Worm (Caenorhabditis elegans) whole organism, late embryonic: ENCODE results near the gene Y47D7A.17.

Source experiments
- C08G9.2 ChIP-seq: sonication (generic microtip); optimal IDR thresholded peaks from 2 replicates; lab custom pipeline; 2016; ENCODE audit warnings: mild to moderate bottlenecking, missing genetic modification characterization, moderate library complexity, missing compliant biosample characterization
- C38D4.7 ChIP-seq: fragments of 200-800 bp; sonication (Bioruptor generic); optimal IDR thresholded peaks from 2 replicates; lab custom pipeline; 2018; ENCODE audit warnings: mild to moderate bottlenecking, missing genetic modification characterization, moderate library complexity, missing compliant biosample characterization
- F13H6.1 ChIP-seq: sonication (generic microtip); optimal IDR thresholded peaks from 2 replicates; lab custom pipeline; 2016; ENCODE audit warnings: missing genetic modification characterization, missing compliant biosample characterization
- Y22D7AL.16 ChIP-seq: sonication (generic microtip); optimal IDR thresholded peaks from 2 replicates; lab custom pipeline; 2016; ENCODE audit warnings: missing genetic modification characterization, missing compliant biosample characterization
- ama-1 ChIP-seq: fragments of 150-350 bp; optimal IDR thresholded peaks from 2 replicates; lab custom pipeline; 2014
- ceh-14 ChIP-seq: sonication (generic microtip); optimal IDR thresholded peaks from 2 replicates; lab custom pipeline; 2016; ENCODE audit warnings: missing genotype, missing genetic modification characterization, missing compliant biosample characterization
- ceh-19 ChIP-seq: fragments of 200-800 bp; sonication (Bioruptor generic); optimal IDR thresholded peaks from 2 replicates; lab custom pipeline; 2018; ENCODE audit warnings: mild to moderate bottlenecking, missing genetic modification characterization, missing compliant biosample characterization
- ceh-2 ChIP-seq: sonication (generic microtip); optimal IDR thresholded peaks from 2 replicates; lab custom pipeline; 2016; ENCODE audit warnings: missing genotype, missing genetic modification characterization, missing compliant biosample characterization
- ceh-22 ChIP-seq: sonication (generic microtip); optimal IDR thresholded peaks from 2 replicates; lab custom pipeline; 2017; ENCODE audit warnings: missing biosample characterization, missing genetic modification characterization
- ceh-24 ChIP-seq: sonication (generic microtip); optimal IDR thresholded peaks from 2 replicates; lab custom pipeline; 2016; ENCODE audit warnings: mild to moderate bottlenecking, missing genetic modification characterization, missing compliant biosample characterization
- ceh-30 ChIP-seq: fragments of 150-350 bp; optimal IDR thresholded peaks from 2 replicates; lab custom pipeline; 2014; ENCODE audit warnings: missing biosample characterization, missing genetic modification characterization
- ceh-45 ChIP-seq: fragments of 200-800 bp; sonication (Bioruptor generic); IDR thresholded peaks from 2 replicates; pipeline ENCODE4 v1.3.6; 2022; ENCODE audit warnings: missing genetic modification reagents, missing genetic modification characterization, missing compliant biosample characterization
- ceh-48 ChIP-seq: sonication (generic microtip); optimal IDR thresholded peaks from 2 replicates; lab custom pipeline; 2016; ENCODE audit warnings: missing genetic modification characterization, inconsistent platforms, missing compliant biosample characterization
- ceh-9 ChIP-seq: sonication (generic microtip); optimal IDR thresholded peaks from 2 replicates; lab custom pipeline; 2016; ENCODE audit warnings: mild to moderate bottlenecking, missing genetic modification characterization, inconsistent platforms, missing compliant biosample characterization
- che-1 ChIP-seq: sonication (generic microtip); optimal IDR thresholded peaks from 2 replicates; lab custom pipeline; 2016; ENCODE audit warnings: mild to moderate bottlenecking, missing genetic modification characterization, missing compliant biosample characterization
- dmd-4 ChIP-seq: sonication (generic microtip); optimal IDR thresholded peaks from 2 replicates; lab custom pipeline; 2016; ENCODE audit warnings: borderline replicate concordance, missing genetic modification characterization, missing compliant biosample characterization
- dve-1 ChIP-seq: sonication (generic microtip); optimal IDR thresholded peaks from 2 replicates; lab custom pipeline; 2017; ENCODE audit warnings: antibody characterized with exemption, mild to moderate bottlenecking, missing genetic modification characterization, missing compliant biosample characterization
- elt-2 ChIP-seq: sonication (generic microtip); optimal IDR thresholded peaks from 2 replicates; lab custom pipeline; 2016; ENCODE audit warnings: missing genetic modification reagents, missing genetic modification characterization, missing compliant biosample characterization
- elt-4 ChIP-seq: sonication (generic microtip); optimal IDR thresholded peaks from 2 replicates; lab custom pipeline; 2016; ENCODE audit warnings: missing genetic modification characterization, missing compliant biosample characterization
- fkh-10 ChIP-seq: fragments of 150-350 bp; optimal IDR thresholded peaks from 2 replicates; lab custom pipeline; 2014; ENCODE audit warnings: missing biosample characterization, missing genetic modification reagents, missing genetic modification characterization
- gmeb-2 ChIP-seq: sonication (generic microtip); optimal IDR thresholded peaks from 2 replicates; lab custom pipeline; 2016; ENCODE audit warnings: missing genetic modification characterization, inconsistent platforms, missing compliant biosample characterization
- hlh-8 ChIP-seq: sonication (generic microtip); optimal IDR thresholded peaks from 2 replicates; lab custom pipeline; 2016; ENCODE audit warnings: missing genotype, missing genetic modification characterization, missing compliant biosample characterization
- lim-6 ChIP-seq: sonication (generic microtip); optimal IDR thresholded peaks from 2 replicates; lab custom pipeline; 2016; ENCODE audit warnings: missing genetic modification characterization, missing compliant biosample characterization
- lin-11 ChIP-seq: fragments of 200-800 bp; sonication (Bioruptor generic); optimal IDR thresholded peaks from 2 replicates; lab custom pipeline; 2018; ENCODE audit warnings: mild to moderate bottlenecking, missing genetic modification characterization, missing compliant biosample characterization
- madf-2 ChIP-seq: sonication (generic microtip); optimal IDR thresholded peaks from 2 replicates; lab custom pipeline; 2017; ENCODE audit warnings: missing genetic modification characterization, missing compliant biosample characterization
- nhr-232 ChIP-seq: sonication (generic microtip); optimal IDR thresholded peaks from 2 replicates; lab custom pipeline; 2016; ENCODE audit warnings: missing genetic modification characterization, missing compliant biosample characterization
- npax-4 ChIP-seq: sonication (generic microtip); optimal IDR thresholded peaks from 2 replicates; lab custom pipeline; 2016; ENCODE audit warnings: missing genetic modification characterization, missing compliant biosample characterization
- pha-2 ChIP-seq: sonication (generic microtip); optimal IDR thresholded peaks from 2 replicates; lab custom pipeline; 2017; ENCODE audit warnings: mild to moderate bottlenecking, missing genetic modification characterization, missing compliant biosample characterization
- pha-4 ChIP-seq: fragments of 150-350 bp; optimal IDR thresholded peaks from 2 replicates; lab custom pipeline; 2018; ENCODE audit warnings: missing biosample characterization, missing genetic modification reagents, missing genetic modification characterization
- ref-2 ChIP-seq: sonication (generic microtip); optimal IDR thresholded peaks from 2 replicates; lab custom pipeline; 2016; ENCODE audit warnings: missing genetic modification characterization, missing compliant biosample characterization
- sdc-2 ChIP-seq: sonication (generic microtip); optimal IDR thresholded peaks from 2 replicates; lab custom pipeline; 2016; ENCODE audit warnings: missing genotype, missing genetic modification characterization, missing compliant biosample characterization
- sox-2 ChIP-seq: fragments of 200-800 bp; sonication (Bioruptor generic); IDR thresholded peaks from 2 replicates; pipeline ENCODE4 v1.3.6; 2022; ENCODE audit warnings: missing genetic modification reagents, missing genetic modification characterization, missing compliant biosample characterization
- sox-4 ChIP-seq: sonication (generic microtip); optimal IDR thresholded peaks from 2 replicates; lab custom pipeline; 2017; ENCODE audit warnings: mild to moderate bottlenecking, missing genetic modification characterization, inconsistent platforms, missing compliant biosample characterization
- syd-9 ChIP-seq: sonication (generic microtip); optimal IDR thresholded peaks from 2 replicates; lab custom pipeline; 2016; ENCODE audit warnings: mild to moderate bottlenecking, missing genetic modification characterization, moderate library complexity, missing compliant biosample characterization
- tbx-2 ChIP-seq: sonication (generic microtip); optimal IDR thresholded peaks from 2 replicates; lab custom pipeline; 2016; ENCODE audit warnings: missing genetic modification characterization, missing compliant biosample characterization
- tbx-7 ChIP-seq: sonication (generic microtip); optimal IDR thresholded peaks from 2 replicates; lab custom pipeline; 2016; ENCODE audit warnings: missing genotype, missing genetic modification characterization, missing compliant biosample characterization
- unc-3 ChIP-seq, 2 experiments: fragments of 200-800 bp in 1 of 2; sonication (Bioruptor generic) in 1 of 2; sonication (generic microtip) in 1 of 2; conservative IDR thresholded peaks in 1 of 2; optimal IDR thresholded peaks in 1 of 2; 2 replicates each; pipeline versions ENCODE4 v1.3.6 to Lab custom; 2016 to 2022; ENCODE audit warnings: missing compliant biosample characterization in 2 of 2, missing genetic modification characterization in 2 of 2, missing genetic modification reagents in 1 of 2
- unc-55 ChIP-seq: sonication (generic microtip); optimal IDR thresholded peaks from 2 replicates; lab custom pipeline; 2017; ENCODE audit warnings: missing biosample characterization, missing genetic modification reagents, missing genetic modification characterization
- unc-86 ChIP-seq: sonication (generic microtip); optimal IDR thresholded peaks from 2 replicates; lab custom pipeline; 2016; ENCODE audit warnings: missing genetic modification characterization, missing compliant biosample characterization
- zip-5 ChIP-seq: sonication (generic microtip); optimal IDR thresholded peaks from 2 replicates; lab custom pipeline; 2016; ENCODE audit warnings: missing genetic modification characterization, missing compliant biosample characterization

Gene Y47D7A.17

ce11 chrV:4437215-4437614 is 25.6 kb upstream of the Y47D7A.17 start:
- TF ChIP-seq gmeb-2 (no peak), lim-6 (no peak), ceh-30 (tag; lab: Kevin White, UChicago) (no peak), lin-11 (tag; lab: Kevin White, UChicago) (no peak), npax-4 (no peak), elt-4 (tag; lab: Kevin White, UChicago) (no peak)

- TF ChIP-seq pha-2 (tag; lab: Kevin White, UChicago) (no peak), dmd-4 (tag; lab: Kevin White, UChicago) (peak; percentile 39)
Measured at ce11 chrV:4435411-4435981, 23.9 kb upstream of the Y47D7A.17 start, which contains the start of gene Y47D7A.13. Gene Y47D7A.13 (minus strand): TSS chrV:4435927.

- TF ChIP-seq ceh-24 (tag; lab: Kevin White, UChicago): no peak
- TF ChIP-seq, all 69 proteins: peak for 0
Measured at ce11 chrV:4432783-4433237, 21.2 kb upstream of the Y47D7A.17 start, which contains the start of gene Y47D7A.15. Gene Y47D7A.15 (minus strand): TSS chrV:4433187.

ce11 chrV:4429576-4429975 is 18.0 kb upstream of the Y47D7A.17 start, which contains the start of gene Y47D7A.12:
Gene Y47D7A.12 (minus strand): TSS chrV:4429676.
- TF ChIP-seq C08G9.2 (tag; lab: Kevin White, UChicago) (no peak), tbx-2 (tag; lab: Kevin White, UChicago) (no peak), dve-1 (no peak), ceh-2 (tag; lab: Kevin White, UChicago) (no peak)

- TF ChIP-seq npax-4: no peak
- TF ChIP-seq ama-1: no peak
- no peak for TF ChIP-seq pha-2 (tag; lab: Kevin White, UChicago)
- no peak for TF ChIP-seq ceh-14
- TF ChIP-seq syd-9: no peak
- TF ChIP-seq C38D4.7 (GFP tag; lab: Kevin White, UChicago): no peak
- no peak for TF ChIP-seq hlh-8
- TF ChIP-seq sox-4: no peak
- TF ChIP-seq ceh-22 (tag; lab: Kevin White, UChicago): no peak
- no peak for TF ChIP-seq dmd-4 (tag; lab: Kevin White, UChicago)
- TF ChIP-seq sdc-2: no peak
- no peak for TF ChIP-seq unc-55 (GFP tag; lab: Kevin White, UChicago)
- TF ChIP-seq fkh-10 (GFP tag; lab: Kevin White, UChicago): no peak
- no peak for TF ChIP-seq elt-2 (tag; lab: Kevin White, UChicago)
- TF ChIP-seq ceh-19 (GFP tag; lab: Kevin White, UChicago): no peak
- no peak for TF ChIP-seq Y22D7AL.16 (tag; lab: Kevin White, UChicago)
- TF ChIP-seq unc-86 (tag; lab: Kevin White, UChicago): no peak
- no peak for TF ChIP-seq unc-3 (GFP tag; conservative IDR thresholded peaks at IDR 0.05; lab: Robert Waterston, UW)
- TF ChIP-seq unc-3 (tag; optimal IDR thresholded peaks at IDR 0.05; lab: Kevin White, UChicago): no peak
- no peak for TF ChIP-seq tbx-7
Measured at ce11 chrV:4428202-4428601, 16.6 kb upstream of the Y47D7A.17 start, which contains the start of gene Y47D7A.11. Gene Y47D7A.11 (minus strand): TSS chrV:4428302.

- TF ChIP-seq che-1 (no peak), ceh-19 (GFP tag; lab: Kevin White, UChicago) (no peak), npax-4 (no peak), pha-4 (tag; lab: Kevin White, UChicago) (no peak), ceh-48 (tag; lab: Kevin White, UChicago) (no peak), zip-5 (tag; lab: Kevin White, UChicago) (no peak), gmeb-2 (no peak), sox-2 (no peak), ceh-45 (GFP tag; lab: Robert Waterston, UW) (no peak), ceh-9 (tag; lab: Kevin White, UChicago) (no peak), C08G9.2 (tag; lab: Kevin White, UChicago) (no peak), sox-4 (no peak), F13H6.1 (no peak), lin-11 (tag; lab: Kevin White, UChicago) (no peak), nhr-232 (tag; lab: Kevin White, UChicago) (no peak), ref-2 (tag; lab: Kevin White, UChicago) (no peak), tbx-2 (tag; lab: Kevin White, UChicago) (no peak), madf-2 (tag; lab: Kevin White, UChicago) (no peak)
Measured at ce11 chrV:4423860-4424401, 12.3 kb upstream of the Y47D7A.17 start, which contains the start of the genes Y47D7A.9 and Y47D7A.19. Gene Y47D7A.9 (minus strand): TSS chrV:4423960. Gene Y47D7A.19 (plus strand): TSS chrV:4424351.
